Fruit fly (Drosophila melanogaster): Measurements from ENCODE around the gene CG46394.

Gene CG46394

dm6 chr3L:11634551-11634950 is 34.4 kb downstream of the CG46394 start:
- TF ChIP-seq CTCF (optimal IDR thresholded peaks at IDR 0.05) (no peak), CG8478 (optimal IDR thresholded peaks at IDR 0.05) (no peak)

dm6 chr3L:11636829-11637228 is 36.7 kb downstream of the CG46394 start:
- TF ChIP-seq CG8478 (optimal IDR thresholded peaks at IDR 0.05) = no peak
- no peak for TF ChIP-seq CTCF (optimal IDR thresholded peaks at IDR 0.05)

- TF ChIP-seq CG8478 (optimal IDR thresholded peaks at IDR 0.05) (no peak), CTCF (optimal IDR thresholded peaks at IDR 0.05) (no peak)
Observed at dm6 chr3L:11645933-11646332, 45.8 kb downstream of the CG46394 start, which contains the start of gene CG6071. TSS of gene CG6071 (minus strand) at chr3L:11646033.

dm6 chr3L:11648410-11648809 is 48.2 kb downstream of the CG46394 start, which contains the start of the genes RIOK1 and Polr3H:
TSS of gene RIOK1 (minus strand) at chr3L:11648474.
TSS of gene Polr3H (plus strand) at chr3L:11648756.
- TF ChIP-seq CG8478 (optimal IDR thresholded peaks at IDR 0.05) (no peak), CTCF (optimal IDR thresholded peaks at IDR 0.05) (no peak)

Data from S2 (cell line).